Fruit fly (Drosophila melanogaster): Measurements from ENCODE around the gene Cad87A.
A peak's percentile ranks its signal among the peaks of the same experiment; 100 is the strongest.

The Cad87A gene

DNA sequence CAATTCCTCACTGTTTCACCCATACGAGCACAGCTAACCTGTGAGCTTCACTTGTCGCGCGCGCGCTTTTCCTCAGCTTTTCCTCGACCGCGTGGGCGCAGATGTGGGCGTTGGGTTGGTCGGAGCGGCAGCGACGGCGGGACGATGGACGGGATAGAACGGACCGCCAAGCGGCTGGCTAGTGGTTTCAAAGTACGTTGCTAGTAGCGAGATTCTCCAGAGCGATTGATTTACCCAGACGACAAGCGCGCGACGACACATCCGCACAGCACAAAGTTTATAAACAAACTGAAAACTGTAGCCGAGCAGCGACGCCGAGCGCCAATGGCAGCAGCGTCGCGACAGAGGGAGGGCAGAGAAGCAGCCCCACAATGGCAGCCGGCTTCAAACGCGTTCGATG, 79.8 kb downstream of the Cad87A start, which contains the start of gene CG6959 (continued):
- no peak for TF ChIP-seq Nf-YB (GFP tag; optimal IDR thresholded peaks at IDR 0.05)
- peak; percentile 22; the same call in 1 of the 2 replicates for TF ChIP-seq CG13287 (GFP tag; IDR thresholded peaks at IDR 0.05; ENCODE audit: partially characterized antibody)
- no peak for TF ChIP-seq luna (GFP tag; optimal IDR thresholded peaks at IDR 0.05)
- no peak for TF ChIP-seq Usf (GFP tag; optimal IDR thresholded peaks at IDR 0.05)
- TF ChIP-seq Lhr (GFP tag; optimal IDR thresholded peaks at IDR 0.05), result no peak
- TF ChIP-seq Ada2b (GFP tag; IDR thresholded peaks at IDR 0.05), result no peak
- no peak for TF ChIP-seq Optix (GFP tag; IDR thresholded peaks at IDR 0.05)
- TF ChIP-seq CG3163 (GFP tag; optimal IDR thresholded peaks at IDR 0.05), result peak; percentile 13
- peak; percentile 28; the same call in 1 of the 2 replicates for TF ChIP-seq bowl (GFP tag; IDR thresholded peaks at IDR 0.05)
- TF ChIP-seq CG5245 (GFP tag; optimal IDR thresholded peaks at IDR 0.05), result no peak
- TF ChIP-seq crol (GFP tag; IDR thresholded peaks at IDR 0.05), result 0 out of 2 replicates have a peak, but pooled peaks have one; percentile 37
- peak; percentile 92 for TF ChIP-seq Med (GFP tag)
- TF ChIP-seq sr (GFP tag; IDR thresholded peaks at IDR 0.05), result peak; percentile 71
- peak; percentile 37; the same call in 1 of the 2 replicates for TF ChIP-seq vvl (GFP tag; IDR thresholded peaks at IDR 0.05)
- peak in 1 of 2 experiments; percentile 49 for TF ChIP-seq eve (GFP tag; optimal IDR thresholded peaks at IDR 0.05)
- peak; percentile 46; the same call in 1 of the 2 replicates for TF ChIP-seq nerfin-2 (GFP tag; IDR thresholded peaks at IDR 0.05; ENCODE audit: partially characterized antibody)
- TF ChIP-seq CG6813 (GFP tag; optimal IDR thresholded peaks at IDR 0.05), result peak; percentile 50
- TF ChIP-seq Oli (tag; optimal IDR thresholded peaks at IDR 0.05), result no peak
- TF ChIP-seq pb (GFP tag; optimal IDR thresholded peaks at IDR 0.05), result peak; percentile 49
- TF ChIP-seq CG34224 (GFP tag; IDR thresholded peaks at IDR 0.05; ENCODE audit: partially characterized antibody), result peak; percentile 38; the same call in 2 of the 3 replicates
- no peak for TF ChIP-seq CG7839 (tag; optimal IDR thresholded peaks at IDR 0.05)
- TF ChIP-seq tio (GFP tag; optimal IDR thresholded peaks at IDR 0.05), result no peak
- TF ChIP-seq z (GFP tag; IDR thresholded peaks at IDR 0.05), result no peak
- TF ChIP-seq amos (GFP tag; IDR thresholded peaks at IDR 0.05; ENCODE audit: partially characterized antibody), result peak; percentile 30; the same call in 1 of the 2 replicates
- no peak for TF ChIP-seq CG5180 (GFP tag; optimal IDR thresholded peaks at IDR 0.05)
- 0 out of 4 replicates have a peak, but pooled peaks have one; percentile 15 for TF ChIP-seq Dll (GFP tag; IDR thresholded peaks at IDR 0.05; ENCODE audit: partially characterized antibody)
- TF ChIP-seq Sox100B (GFP tag; optimal IDR thresholded peaks at IDR 0.05), result no peak
- TF ChIP-seq dm (GFP tag; optimal IDR thresholded peaks at IDR 0.05), result peak; percentile 40
- TF ChIP-seq cg (GFP tag; optimal IDR thresholded peaks at IDR 0.05), result peak; percentile 23
- TF ChIP-seq CG16813 (GFP tag; IDR thresholded peaks at IDR 0.05; ENCODE audit: partially characterized antibody), result peak; percentile 9; the same call in 1 of the 3 replicates
- peak; percentile 4 for TF ChIP-seq HmgD (GFP tag; optimal IDR thresholded peaks at IDR 0.05)
- no peak for TF ChIP-seq CG1647 (GFP tag; optimal IDR thresholded peaks at IDR 0.05)
- no peak for TF ChIP-seq Ets97D (GFP tag; optimal IDR thresholded peaks at IDR 0.05)
- no peak for TF ChIP-seq pnt (GFP tag; optimal IDR thresholded peaks at IDR 0.05)
- no peak for TF ChIP-seq ro (GFP tag; IDR thresholded peaks at IDR 0.05)
- no peak for TF ChIP-seq onecut (GFP tag; IDR thresholded peaks at IDR 0.05)
- no peak for TF ChIP-seq CG12219 (GFP tag; optimal IDR thresholded peaks at IDR 0.05)
- TF ChIP-seq en (GFP tag; optimal IDR thresholded peaks at IDR 0.05), result no peak
- TF ChIP-seq D19B (GFP tag; optimal IDR thresholded peaks at IDR 0.05), result no peak
- TF ChIP-seq Sox102F (GFP tag; optimal IDR thresholded peaks at IDR 0.05), result no peak
- 0 out of 2 replicates have a peak, but pooled peaks have one; percentile 40 for TF ChIP-seq CG16779 (GFP tag; IDR thresholded peaks at IDR 0.05)
- TF ChIP-seq CG12236 (GFP tag; optimal IDR thresholded peaks at IDR 0.05), result no peak
- no peak for TF ChIP-seq run (tag; optimal IDR thresholded peaks at IDR 0.05)
- no peak for TF ChIP-seq CG17802 (tag; optimal IDR thresholded peaks at IDR 0.05)
- no peak for TF ChIP-seq Abd-B (GFP tag; optimal IDR thresholded peaks at IDR 0.05)
- no peak for TF ChIP-seq CG8290 (GFP tag; optimal IDR thresholded peaks at IDR 0.05)
- peak in 1 of 2 experiments; percentile 46 for TF ChIP-seq CG8290 (tag; optimal IDR thresholded peaks at IDR 0.05)
- no peak for TF ChIP-seq CG11398 (GFP tag; optimal IDR thresholded peaks at IDR 0.05)
- TF ChIP-seq hbn (GFP tag; IDR thresholded peaks at IDR 0.05; ENCODE audit: partially characterized antibody), result no peak
- TF ChIP-seq MTF-1 (GFP tag; optimal IDR thresholded peaks at IDR 0.05; ENCODE audit: borderline replicate concordance), result no peak

Data from whole organism, embryonic.